Worm (Caenorhabditis elegans): ENCODE data around the gene col-91.

- TF ChIP-seq nhr-11 (tag; optimal IDR thresholded peaks at IDR 0.05), result no peak
- TF ChIP-seq fos-1 (tag; optimal IDR thresholded peaks at IDR 0.05), result no peak
- peak in 1 of 3 experiments; percentile 31 for TF ChIP-seq ceh-82 (tag; optimal IDR thresholded peaks at IDR 0.05)
- TF ChIP-seq nhr-28 (tag; optimal IDR thresholded peaks at IDR 0.05), result no peak
- no peak for TF ChIP-seq mab-9 (GFP tag; IDR thresholded peaks at IDR 0.05)
- no peak for TF ChIP-seq nhr-76 (tag; optimal IDR thresholded peaks at IDR 0.05)
- no peak for TF ChIP-seq egl-27 (tag; optimal IDR thresholded peaks at IDR 0.05)
- TF ChIP-seq ztf-4 (tag; optimal IDR thresholded peaks at IDR 0.05), result no peak
- no peak for TF ChIP-seq elt-3 (tag; optimal IDR thresholded peaks at IDR 0.05)
These were observed 4.8 kb upstream of the col-91 start, which contains the start of the genes F09G8.7 and crn-7 for ce11 chrIII:8268296-8268695.
